Fruit fly (Drosophila melanogaster) whole organism, pupa: ENCODE results near the gene Strump.

Experiments
- CG10348 ChIP-seq: fragments of 200-800 bp; sonication (Bioruptor generic); IDR thresholded peaks from 2 replicates; pipeline ENCODE4 v1.3.6; 2022; ENCODE audit warnings: missing biosample characterization, missing genetic modification characterization
- CG12605 ChIP-seq: fragments of 200-800 bp; sonication (Bioruptor generic); IDR thresholded peaks from 2 replicates; pipeline ENCODE4 v1.3.6; 2022; ENCODE audit warnings: missing biosample characterization, missing genetic modification characterization
- CG13204 ChIP-seq: fragments of 200-800 bp; sonication (Bioruptor generic); optimal IDR thresholded peaks from 2 replicates; lab custom pipeline; 2018; ENCODE audit warnings: missing biosample characterization, mild to moderate bottlenecking, missing genetic modification characterization, moderate library complexity
- CG14655 ChIP-seq: fragments of 200-800 bp; sonication (Bioruptor generic); optimal IDR thresholded peaks from 3 replicates; lab custom pipeline; 2017; ENCODE audit warnings: mild to moderate bottlenecking, missing biosample characterization, missing genetic modification reagents, missing genetic modification characterization
- CG15710 ChIP-seq: fragments of 200-800 bp; sonication (Bioruptor generic); optimal IDR thresholded peaks from 2 replicates; lab custom pipeline; 2018; ENCODE audit warnings: missing biosample characterization, mild to moderate bottlenecking, missing genetic modification characterization, moderate library complexity
- CG17806 ChIP-seq: fragments of 200-800 bp; sonication (Bioruptor generic); optimal IDR thresholded peaks from 2 replicates; lab custom pipeline; 2018; ENCODE audit warnings: missing biosample characterization, mild to moderate bottlenecking, missing genetic modification characterization, moderate library complexity
- CG32121 ChIP-seq: fragments of 200-800 bp; sonication (Bioruptor generic); IDR thresholded peaks from 2 replicates; pipeline ENCODE4 v1.3.6; 2022; ENCODE audit warnings: missing biosample characterization, missing genetic modification characterization
- CG34367 ChIP-seq: fragments of 200-800 bp; sonication (Bioruptor generic); optimal IDR thresholded peaks from 2 replicates; lab custom pipeline; 2018; ENCODE audit warnings: missing biosample characterization, mild to moderate bottlenecking, missing genetic modification characterization
- CG4496 ChIP-seq: fragments of 200-800 bp; sonication (Bioruptor generic); IDR thresholded peaks from 3 replicates; pipeline ENCODE4 v1.3.6; 2022; ENCODE audit warnings: missing biosample characterization, missing genetic modification characterization
- CG8159 ChIP-seq: fragments of 200-800 bp; sonication (Bioruptor generic); optimal IDR thresholded peaks from 3 replicates; lab custom pipeline; 2018; ENCODE audit warnings: missing biosample characterization, mild to moderate bottlenecking, missing genetic modification characterization, moderate library complexity
- CG8301 ChIP-seq: fragments of 200-800 bp; sonication (Bioruptor generic); optimal IDR thresholded peaks from 2 replicates; lab custom pipeline; 2018; ENCODE audit warnings: missing biosample characterization, mild to moderate bottlenecking, missing genetic modification characterization
- CG9948 ChIP-seq: fragments of 200-800 bp; sonication (Bioruptor generic); optimal IDR thresholded peaks from 2 replicates; lab custom pipeline; 2018; ENCODE audit warnings: missing biosample characterization, mild to moderate bottlenecking, missing genetic modification characterization, moderate library complexity
- D1 ChIP-seq: fragments of 200-800 bp; sonication (Bioruptor generic); optimal IDR thresholded peaks from 2 replicates; lab custom pipeline; 2018; ENCODE audit warnings: missing biosample characterization, mild to moderate bottlenecking, missing genetic modification characterization, moderate library complexity
- EcR ChIP-seq: fragments of 200-800 bp; sonication (Bioruptor generic); optimal IDR thresholded peaks from 3 replicates; lab custom pipeline; 2019; ENCODE audit warnings: missing biosample characterization, missing genetic modification characterization, mild to moderate bottlenecking, moderate library complexity, missing genetic modification reagents
- Ets98B ChIP-seq: fragments of 200-800 bp; sonication (Bioruptor generic); IDR thresholded peaks from 2 replicates; pipeline ENCODE4 v1.3.6; 2022; ENCODE audit warnings: missing biosample characterization, missing genetic modification characterization
- Pif1A ChIP-seq: fragments of 200-800 bp; sonication (Bioruptor generic); optimal IDR thresholded peaks from 3 replicates; lab custom pipeline; 2016; ENCODE audit warnings: missing biosample characterization, missing genetic modification characterization
- Pif1B ChIP-seq: fragments of 200-800 bp; sonication (Bioruptor generic); optimal IDR thresholded peaks from 3 replicates; lab custom pipeline; 2016; ENCODE audit warnings: missing biosample characterization, missing genetic modification characterization
- Snoo ChIP-seq: fragments of 200-800 bp; sonication (Bioruptor generic); optimal IDR thresholded peaks from 3 replicates; lab custom pipeline; 2017; ENCODE audit warnings: missing biosample characterization, mild to moderate bottlenecking, missing genetic modification characterization, inconsistent platforms
- fd96Ca ChIP-seq: fragments of 200-800 bp; sonication (Bioruptor generic); IDR thresholded peaks from 3 replicates; pipeline ENCODE4 v1.3.6; 2022; ENCODE audit warnings: missing biosample characterization, missing genetic modification characterization
- gl ChIP-seq: fragments of 200-800 bp; sonication (Bioruptor generic); optimal IDR thresholded peaks from 2 replicates; lab custom pipeline; 2018; ENCODE audit warnings: missing biosample characterization, mild to moderate bottlenecking, missing genetic modification characterization
- rn ChIP-seq: fragments of 200-800 bp; sonication (Bioruptor generic); IDR thresholded peaks from 2 replicates; pipeline ENCODE4 v1.3.6; 2022; ENCODE audit warnings: missing biosample characterization, missing genetic modification characterization

Strump gene

dm6 chr3L:16121791-16122190, at the start of gene Strump:
TSS of gene Strump (plus strand) at chr3L:16122002.
- TF ChIP-seq D1 (tag; lab: Kevin White, UChicago) (no peak), Pif1A (GFP tag; lab: Kevin White, UChicago) (no peak), CG13204 (GFP tag; lab: Kevin White, UChicago) (no peak), CG4496 (GFP tag; lab: Robert Waterston, UW) (no peak), gl (tag; lab: Kevin White, UChicago) (no peak)

- no peak for TF ChIP-seq Snoo (tag; lab: Kevin White, UChicago)
- no peak for TF ChIP-seq CG8159
- no peak for TF ChIP-seq CG9948
- TF ChIP-seq Pif1B = no peak
- no peak for TF ChIP-seq CG34367
- TF ChIP-seq fd96Ca (GFP tag; lab: Robert Waterston, UW) = no peak
- TF ChIP-seq CG13204 (GFP tag; lab: Kevin White, UChicago) = no peak
- no peak for TF ChIP-seq CG14655 (GFP tag; lab: Kevin White, UChicago)
- no peak for TF ChIP-seq gl (tag; lab: Kevin White, UChicago)
- TF ChIP-seq CG15710 (tag; lab: Kevin White, UChicago) = no peak
These were observed 39.6 kb upstream of the Strump start, which contains the start of gene CG33258 for dm6 chr3L:16082251-16082650. TSS of gene CG33258 (plus strand) at chr3L:16082551.

- TF ChIP-seq Pif1A (GFP tag; lab: Kevin White, UChicago) (no peak), gl (tag; lab: Kevin White, UChicago) (no peak), CG14655 (GFP tag; lab: Kevin White, UChicago) (no peak), CG12605 (GFP tag; lab: Robert Waterston, UW) (no peak), CG9948 (no peak), Pif1B (no peak), CG13204 (GFP tag; lab: Kevin White, UChicago) (no peak), CG15710 (tag; lab: Kevin White, UChicago) (no peak)
- TF ChIP-seq, all 21 proteins: peak for 0
These were observed 38.1 kb upstream of the Strump start, which contains the start of gene CG13075 for dm6 chr3L:16083693-16084092. TSS of gene CG13075 (plus strand) at chr3L:16083993.

- TF ChIP-seq CG12605 (GFP tag; lab: Robert Waterston, UW) (0 out of 2 replicates have a peak, but pooled peaks have one; percentile 36), Snoo (tag; lab: Kevin White, UChicago) (peak; percentile 47), rn (GFP tag; lab: Robert Waterston, UW) (no peak), CG8301 (tag; lab: Kevin White, UChicago) (no peak), CG4496 (GFP tag; lab: Robert Waterston, UW) (no peak; the same call in 2 of the 3 replicates), CG32121 (GFP tag; lab: Robert Waterston, UW) (peak; percentile 54; the same call in 1 of the 2 replicates), gl (tag; lab: Kevin White, UChicago) (no peak), CG14655 (GFP tag; lab: Kevin White, UChicago) (no peak), D1 (tag; lab: Kevin White, UChicago) (no peak), CG9948 (peak; percentile 46)
- TF ChIP-seq, all 21 proteins: peak for 4
These were observed 34.4 kb upstream of the Strump start, which contains the start of gene Tasp1 for dm6 chr3L:16087323-16087816. TSS of gene Tasp1 (minus strand) at chr3L:16087525.

- TF ChIP-seq CG34367 (no peak), CG8301 (tag; lab: Kevin White, UChicago) (no peak), EcR (no peak), Ets98B (GFP tag; lab: Robert Waterston, UW) (no peak), CG14655 (GFP tag; lab: Kevin White, UChicago) (no peak), CG10348 (GFP tag; lab: Robert Waterston, UW) (no peak), gl (tag; lab: Kevin White, UChicago) (no peak), CG32121 (GFP tag; lab: Robert Waterston, UW) (no peak), Snoo (tag; lab: Kevin White, UChicago) (no peak), Pif1B (no peak), fd96Ca (GFP tag; lab: Robert Waterston, UW) (no peak), CG4496 (GFP tag; lab: Robert Waterston, UW) (no peak), D1 (tag; lab: Kevin White, UChicago) (no peak), CG8159 (no peak), Pif1A (GFP tag; lab: Kevin White, UChicago) (no peak), CG17806 (tag; lab: Kevin White, UChicago) (no peak), CG9948 (no peak), CG13204 (GFP tag; lab: Kevin White, UChicago) (no peak), CG12605 (GFP tag; lab: Robert Waterston, UW) (no peak)
These were observed 31.4 kb upstream of the Strump start, which contains the start of the genes CG5235 and ClC-c for dm6 chr3L:16090330-16090803. TSS of gene CG5235 (minus strand) at chr3L:16090392. TSS of gene ClC-c (plus strand) at chr3L:16090454.

dm6 chr3L:16097393-16097884, 24.4 kb upstream of the Strump start, which contains the start of the genes CG13074 and ATPsynbetaL:
TSS of gene CG13074 (minus strand) at chr3L:16097493.
TSS of gene ATPsynbetaL (plus strand) at chr3L:16097834.
- no peak for TF ChIP-seq rn (GFP tag; lab: Robert Waterston, UW)
- no peak for TF ChIP-seq CG32121 (GFP tag; lab: Robert Waterston, UW)
- no peak for TF ChIP-seq Pif1B
- no peak for TF ChIP-seq fd96Ca (GFP tag; lab: Robert Waterston, UW)
- no peak for TF ChIP-seq CG10348 (GFP tag; lab: Robert Waterston, UW)
- no peak for TF ChIP-seq Ets98B (GFP tag; lab: Robert Waterston, UW)
- TF ChIP-seq EcR = no peak
- TF ChIP-seq D1 (tag; lab: Kevin White, UChicago) = no peak
